Worm (Caenorhabditis elegans) whole organism, early embryonic: ENCODE measurements around the gene fnta-1.

ENCODE experiments used
- B0310.2 ChIP-seq: sonication (generic microtip); optimal IDR thresholded peaks from 2 replicates; lab custom pipeline; 2016; ENCODE audit warnings: mild to moderate bottlenecking, missing genetic modification characterization, missing compliant biosample characterization
- F13C5.2 ChIP-seq: sonication (generic microtip); optimal IDR thresholded peaks from 2 replicates; lab custom pipeline; 2017; ENCODE audit warnings: mild to moderate bottlenecking, missing genetic modification characterization, inconsistent platforms, missing compliant biosample characterization
- ama-1 ChIP-seq: fragments of 150-350 bp; optimal IDR thresholded peaks from 2 replicates; lab custom pipeline; 2014
- ets-7 ChIP-seq: sonication (generic microtip); optimal IDR thresholded peaks from 2 replicates; lab custom pipeline; 2016; ENCODE audit warnings: missing genotype, missing genetic modification characterization, missing compliant biosample characterization
- flt-1 ChIP-seq: fragments of 200-800 bp; sonication (Bioruptor generic); IDR thresholded peaks from 2 replicates; pipeline ENCODE4 v1.3.6; 2022; ENCODE audit warnings: missing genetic modification characterization, missing compliant biosample characterization
- hmbx-1 ChIP-seq: sonication (generic microtip); optimal IDR thresholded peaks from 2 replicates; lab custom pipeline; 2016; ENCODE audit warnings: mild to moderate bottlenecking, missing genetic modification characterization, missing compliant biosample characterization
- hmg-4 ChIP-seq: fragments of 200-800 bp; sonication (Bioruptor generic); optimal IDR thresholded peaks from 2 replicates; lab custom pipeline; 2018; ENCODE audit warnings: mild to moderate bottlenecking, missing genetic modification characterization, missing compliant biosample characterization
- hnd-1 ChIP-seq: sonication (generic microtip); optimal IDR thresholded peaks from 2 replicates; lab custom pipeline; 2016; ENCODE audit warnings: missing genetic modification characterization, missing compliant biosample characterization
- scrt-1 ChIP-seq: fragments of 200-800 bp; sonication (Bioruptor generic); IDR thresholded peaks from 2 replicates; pipeline ENCODE4 v1.3.6; 2022; ENCODE audit warnings: missing genetic modification characterization, missing compliant biosample characterization
- tbx-11 ChIP-seq: fragments of 200-800 bp; sonication (Bioruptor generic); IDR thresholded peaks from 2 replicates; pipeline ENCODE4 v1.3.6; 2022; ENCODE audit warnings: missing genetic modification characterization, missing compliant biosample characterization
- tbx-37 ChIP-seq: fragments of 200-800 bp; sonication (Bioruptor generic); conservative IDR thresholded peaks from 2 replicates; pipeline ENCODE4 v1.3.6; 2022; ENCODE audit warnings: missing genetic modification reagents, missing genetic modification characterization, missing compliant biosample characterization
- tra-4 ChIP-seq: sonication (generic microtip); optimal IDR thresholded peaks from 2 replicates; lab custom pipeline; 2017; ENCODE audit warnings: missing genetic modification characterization, missing compliant biosample characterization

- TF ChIP-seq B0310.2 (tag; lab: Kevin White, UChicago) (no peak), tbx-37 (GFP tag; lab: Robert Waterston, UW) (no peak), ama-1 (lab: Kevin White, UChicago) (no peak), flt-1 (GFP tag; lab: Robert Waterston, UW) (no peak), hmbx-1 (tag; lab: Kevin White, UChicago) (no peak), tra-4 (tag; lab: Kevin White, UChicago) (no peak), scrt-1 (no peak), hmg-4 (GFP tag; lab: Kevin White, UChicago) (no peak), F13C5.2 (no peak), tbx-11 (GFP tag; lab: Robert Waterston, UW) (no peak), hnd-1 (tag; lab: Kevin White, UChicago) (no peak), ets-7 (tag; lab: Kevin White, UChicago) (no peak)
Measured at ce11 chrIV:202921-203652, 37.0 kb downstream of the fnta-1 start, which contains the start of gene gfrp-1.
